Worm (Caenorhabditis elegans) whole organism, L4 larva: ENCODE measurements around the gene C31H1.5.
A peak's percentile ranks its signal among the peaks of the same experiment; 100 is the strongest.

ENCODE experiments used
- R02D3.7 ChIP-seq: fragments of 150-350 bp; sonication (generic microtip); optimal IDR thresholded peaks from 3 replicates; lab custom pipeline; 2014; ENCODE audit warnings: missing biosample characterization, missing genetic modification characterization
- Y48G9A.11 ChIP-seq: fragments of 200-800 bp; sonication (Bioruptor generic); IDR thresholded peaks from 2 replicates; pipeline ENCODE4 v1.3.6; 2022; ENCODE audit warnings: missing genetic modification reagents, missing genetic modification characterization, missing compliant biosample characterization
- ZK337.2 ChIP-seq: fragments of 200-800 bp; sonication (Bioruptor generic); IDR thresholded peaks from 2 replicates; pipeline ENCODE4 v1.3.6; 2022; ENCODE audit warnings: missing genetic modification reagents, missing genetic modification characterization, missing compliant biosample characterization
- ZK546.5 ChIP-seq, 2 experiments: sonication (generic microtip); optimal IDR thresholded peaks; 2 replicates each; lab custom pipeline; 2017; ENCODE audit warnings: missing biosample characterization in 2 of 2, missing genetic modification characterization in 2 of 2
- aha-1 ChIP-seq: fragments of 150-350 bp; peaks from one replicate; lab custom pipeline; 2014; ENCODE audit warnings: missing biosample characterization, missing genetic modification characterization
- ceh-44 ChIP-seq: fragments of 200-800 bp; sonication (Bioruptor generic); IDR thresholded peaks from 2 replicates; pipeline ENCODE4 v1.3.6; 2022; ENCODE audit warnings: missing genetic modification reagents, missing genetic modification characterization, missing compliant biosample characterization
- ceh-82 ChIP-seq: sonication (generic microtip); optimal IDR thresholded peaks from 2 replicates; lab custom pipeline; 2017; ENCODE audit warnings: missing biosample characterization, missing genetic modification characterization
- daf-16 ChIP-seq, 3 experiments: sonication (generic microtip); optimal IDR thresholded peaks; 2 replicates each; lab custom pipeline; 2016 to 2017; ENCODE audit warnings: missing genetic modification characterization in 3 of 3, missing genetic modification reagents in 3 of 3, mild to moderate bottlenecking in 2 of 3, missing compliant biosample characterization in 2 of 3, missing biosample characterization in 1 of 3, moderate library complexity in 1 of 3
- dmd-6 ChIP-seq: fragments of 200-800 bp; sonication (Bioruptor generic); IDR thresholded peaks from 2 replicates; pipeline ENCODE4 v1.3.6; 2022; ENCODE audit warnings: missing genetic modification reagents, missing genetic modification characterization, missing compliant biosample characterization
- dmd-8 ChIP-seq: fragments of 200-800 bp; sonication (Bioruptor generic); IDR thresholded peaks from 2 replicates; pipeline ENCODE4 v1.3.6; 2022; ENCODE audit warnings: missing genetic modification characterization, missing compliant biosample characterization
- dmd-9 ChIP-seq: fragments of 200-800 bp; sonication (Bioruptor generic); IDR thresholded peaks from 2 replicates; pipeline ENCODE4 v1.3.6; 2022; ENCODE audit warnings: missing genetic modification reagents, missing genetic modification characterization, missing compliant biosample characterization
- dpl-1 ChIP-seq: fragments of 150-350 bp; optimal IDR thresholded peaks from 2 replicates; lab custom pipeline; 2014; ENCODE audit warnings: missing biosample characterization, missing genetic modification reagents, missing genetic modification characterization
- duxl-1 ChIP-seq: sonication (generic microtip); optimal IDR thresholded peaks from 2 replicates; lab custom pipeline; 2016; ENCODE audit warnings: mild to moderate bottlenecking, missing genetic modification characterization, moderate library complexity, missing compliant biosample characterization; ENCODE audit not compliant: poor library complexity
- dve-1 ChIP-seq: sonication (generic microtip); optimal IDR thresholded peaks from 2 replicates; lab custom pipeline; 2017; ENCODE audit warnings: antibody characterized with exemption, mild to moderate bottlenecking, missing genetic modification characterization, missing compliant biosample characterization; ENCODE audit not compliant: insufficient read depth
- egl-27 ChIP-seq: sonication (generic microtip); optimal IDR thresholded peaks from 3 replicates; lab custom pipeline; 2017; ENCODE audit warnings: missing biosample characterization, missing genetic modification reagents, missing genetic modification characterization
- egl-43 ChIP-seq: fragments of 200-800 bp; sonication (Bioruptor generic); IDR thresholded peaks from 2 replicates; pipeline ENCODE4 v1.3.6; 2022; ENCODE audit warnings: missing genetic modification reagents, missing genetic modification characterization, missing compliant biosample characterization
- gei-8 ChIP-seq: fragments of 200-800 bp; sonication (Bioruptor generic); optimal IDR thresholded peaks from 2 replicates; lab custom pipeline; 2018; ENCODE audit warnings: mild to moderate bottlenecking, missing genetic modification characterization, missing compliant biosample characterization
- hif-1 ChIP-seq, 2 experiments: sonication (generic microtip); optimal IDR thresholded peaks; 2 replicates each; lab custom pipeline; 2016 to 2017; ENCODE audit warnings: missing compliant biosample characterization in 2 of 2, missing genetic modification characterization in 2 of 2, missing genetic modification reagents in 2 of 2, missing genotype in 2 of 2, mild to moderate bottlenecking in 1 of 2
- hlh-11 ChIP-seq: fragments of 200-800 bp; sonication (Bioruptor generic); optimal IDR thresholded peaks from 2 replicates; lab custom pipeline; 2018; ENCODE audit warnings: mild to moderate bottlenecking, missing genetic modification characterization, missing compliant biosample characterization
- hlh-30 ChIP-seq: sonication (generic microtip); optimal IDR thresholded peaks from 2 replicates; lab custom pipeline; 2017; ENCODE audit warnings: antibody characterized with exemption, mild to moderate bottlenecking, missing genetic modification characterization, missing compliant biosample characterization; ENCODE audit not compliant: insufficient read depth
- hmg-1.1 ChIP-seq: fragments of 200-800 bp; sonication (Bioruptor generic); IDR thresholded peaks from 2 replicates; pipeline ENCODE4 v1.3.6; 2022; ENCODE audit warnings: missing genetic modification reagents, missing genetic modification characterization, missing compliant biosample characterization
- lin-1 ChIP-seq: fragments of 200-800 bp; sonication (Bioruptor generic); IDR thresholded peaks from 2 replicates; pipeline ENCODE4 v1.3.6; 2022; ENCODE audit warnings: missing genetic modification reagents, missing genetic modification characterization, missing compliant biosample characterization
- lin-39 ChIP-seq: fragments of 150-350 bp; optimal IDR thresholded peaks from 2 replicates; lab custom pipeline; 2014; ENCODE audit warnings: missing biosample characterization, missing genetic modification reagents, missing genetic modification characterization
- lsy-2 ChIP-seq, 2 experiments: fragments of 150-350 bp in 1 of 2; sonication (generic microtip) in 1 of 2; optimal IDR thresholded peaks; 2 replicates each; lab custom pipeline; 2014 to 2017; ENCODE audit warnings: missing biosample characterization in 2 of 2, missing genetic modification characterization in 2 of 2
- madf-5 ChIP-seq, 2 experiments: fragments of 200-800 bp; sonication (Bioruptor generic); IDR thresholded peaks; 2 replicates each; pipeline ENCODE4 v1.3.6; 2022; ENCODE audit warnings: missing compliant biosample characterization in 2 of 2, missing genetic modification characterization in 2 of 2
- mep-1 ChIP-seq: fragments of 150-350 bp; sonication (generic microtip); optimal IDR thresholded peaks from 3 replicates; lab custom pipeline; 2014; ENCODE audit warnings: missing biosample characterization, missing genetic modification characterization
- mxl-3 ChIP-seq: fragments of 200-800 bp; sonication (Bioruptor generic); optimal IDR thresholded peaks from 2 replicates; lab custom pipeline; 2018; ENCODE audit warnings: mild to moderate bottlenecking, missing genetic modification characterization, missing compliant biosample characterization
- nhr-10 ChIP-seq: fragments of 150-350 bp; optimal IDR thresholded peaks from 2 replicates; lab custom pipeline; 2014; ENCODE audit warnings: missing biosample characterization, missing genetic modification characterization
- nhr-102 ChIP-seq: sonication (generic microtip); optimal IDR thresholded peaks from 2 replicates; lab custom pipeline; 2016; ENCODE audit warnings: mild to moderate bottlenecking, missing genetic modification characterization, moderate library complexity, missing compliant biosample characterization
- nhr-111 ChIP-seq: fragments of 200-800 bp; sonication (Bioruptor generic); optimal IDR thresholded peaks from 2 replicates; lab custom pipeline; 2018; ENCODE audit warnings: mild to moderate bottlenecking, missing genetic modification characterization, missing compliant biosample characterization
- nhr-237 ChIP-seq: sonication (generic microtip); optimal IDR thresholded peaks from 2 replicates; lab custom pipeline; 2017; ENCODE audit warnings: missing biosample characterization, missing genetic modification characterization
- nhr-28 ChIP-seq: fragments of 150-350 bp; optimal IDR thresholded peaks from 2 replicates; lab custom pipeline; 2014; ENCODE audit warnings: missing biosample characterization, missing genetic modification characterization
- nhr-48 ChIP-seq: sonication (generic microtip); optimal IDR thresholded peaks from 2 replicates; lab custom pipeline; 2016; ENCODE audit warnings: mild to moderate bottlenecking, missing genetic modification characterization, missing compliant biosample characterization
- pha-4 ChIP-seq, 2 experiments: fragments of 150-350 bp in 1 of 2; fragments of 200-800 bp in 1 of 2; sonication (Bioruptor generic) in 1 of 2; IDR thresholded peaks in 1 of 2; optimal IDR thresholded peaks in 1 of 2; 2 replicates each; pipeline versions ENCODE4 v1.3.6 to Lab custom; 2014 to 2022; ENCODE audit warnings: missing genetic modification characterization in 2 of 2, missing genetic modification reagents in 2 of 2, missing biosample characterization in 1 of 2, missing compliant biosample characterization in 1 of 2
- php-3 ChIP-seq: fragments of 200-800 bp; sonication (Bioruptor generic); IDR thresholded peaks from 2 replicates; pipeline ENCODE4 v1.3.6; 2022; ENCODE audit warnings: missing genetic modification reagents, missing genetic modification characterization, missing compliant biosample characterization
- pqm-1 ChIP-seq: sonication (generic microtip); optimal IDR thresholded peaks from 2 replicates; lab custom pipeline; 2017; ENCODE audit warnings: missing biosample characterization, missing genetic modification characterization
- rbr-2 ChIP-seq: sonication (generic microtip); optimal IDR thresholded peaks from 2 replicates; lab custom pipeline; 2016; ENCODE audit warnings: missing genotype, missing genetic modification characterization, missing compliant biosample characterization
- saeg-2 ChIP-seq: fragments of 200-800 bp; sonication (Bioruptor generic); IDR thresholded peaks from 2 replicates; pipeline ENCODE4 v1.3.6; 2022; ENCODE audit warnings: missing genetic modification reagents, missing genetic modification characterization, missing compliant biosample characterization
- spr-1 ChIP-seq: sonication (generic microtip); optimal IDR thresholded peaks from 2 replicates; lab custom pipeline; 2016; ENCODE audit warnings: mild to moderate bottlenecking, missing genetic modification characterization, missing compliant biosample characterization
- spr-3 ChIP-seq: fragments of 200-800 bp; sonication (Bioruptor generic); optimal IDR thresholded peaks from 2 replicates; lab custom pipeline; 2018; ENCODE audit warnings: mild to moderate bottlenecking, missing genetic modification characterization, missing compliant biosample characterization
- tra-1 ChIP-seq: fragments of 200-800 bp; sonication (Bioruptor generic); IDR thresholded peaks from 2 replicates; pipeline ENCODE4 v1.3.6; 2022; ENCODE audit warnings: missing genetic modification reagents, missing genetic modification characterization, missing compliant biosample characterization
- unc-62 ChIP-seq, 3 experiments: fragments of 150-350 bp in 1 of 3; sonication (generic microtip); optimal IDR thresholded peaks in 2 of 3; peaks in 1 of 3; 1 replicate in 1 of 3; 2 replicates in 2 of 3; lab custom pipeline; 2014 to 2017; ENCODE audit warnings: missing biosample characterization in 3 of 3, missing genetic modification characterization in 3 of 3, missing genetic modification reagents in 3 of 3, missing genotype in 1 of 3
- zag-1 ChIP-seq: fragments of 150-350 bp; optimal IDR thresholded peaks from 2 replicates; lab custom pipeline; 2014; ENCODE audit warnings: missing biosample characterization, missing genetic modification characterization
- zfp-2 ChIP-seq: sonication (generic microtip); optimal IDR thresholded peaks from 2 replicates; lab custom pipeline; 2016; ENCODE audit warnings: mild to moderate bottlenecking, missing genetic modification characterization, missing compliant biosample characterization
- zfp-3 ChIP-seq: fragments of 200-800 bp; sonication (Bioruptor generic); conservative IDR thresholded peaks from 2 replicates; pipeline ENCODE4 v1.3.6; 2022; ENCODE audit warnings: missing genetic modification reagents, missing genetic modification characterization, missing compliant biosample characterization

Gene C31H1.5

ce11 chrIV:5780234-5780788, 16.3 kb downstream of the C31H1.5 start (continued):
- TF ChIP-seq gei-8 (GFP tag; lab: Kevin White, UChicago) (no peak), R02D3.7 (tag; lab: Kevin White, UChicago) (no peak), dmd-9 (no peak), zag-1 (tag; lab: Kevin White, UChicago) (no peak), tra-1 (GFP tag; lab: Robert Waterston, UW) (no peak), madf-5 (GFP tag; IDR thresholded peaks at IDR 0.05; lab: Robert Waterston, UW) (no peak), lin-1 (GFP tag; lab: Robert Waterston, UW) (no peak), nhr-102 (no peak), lin-39 (no peak), zfp-3 (GFP tag; lab: Robert Waterston, UW) (no peak), ZK337.2 (GFP tag; lab: Robert Waterston, UW) (no peak), saeg-2 (GFP tag; lab: Robert Waterston, UW) (no peak), unc-62 (GFP tag; optimal IDR thresholded peaks at IDR 0.05 in 1 of 2; lab: Kevin White, UChicago) (no peak), unc-62 (tag; optimal IDR thresholded peaks at IDR 0.05; lab: Kevin White, UChicago) (no peak), duxl-1 (no peak), nhr-28 (tag; lab: Kevin White, UChicago) (peak; percentile 31), egl-27 (tag; lab: Kevin White, UChicago) (no peak)

- TF ChIP-seq mep-1: no peak
- no peak for TF ChIP-seq daf-16 (GFP tag; optimal IDR thresholded peaks at IDR 0.05; lab: Kevin White, UChicago)
- no peak for TF ChIP-seq daf-16 (tag; optimal IDR thresholded peaks at IDR 0.05; lab: Kevin White, UChicago)
- TF ChIP-seq ZK546.5 (tag; optimal IDR thresholded peaks at IDR 0.05; lab: Kevin White, UChicago): no peak
- no peak for TF ChIP-seq nhr-111 (GFP tag; lab: Kevin White, UChicago)
- peak in 1 of 2 experiments; percentile 57 for TF ChIP-seq lsy-2 (tag; optimal IDR thresholded peaks at IDR 0.05; lab: Kevin White, UChicago)
- no peak for TF ChIP-seq dpl-1 (GFP tag; lab: Kevin White, UChicago)
- TF ChIP-seq ceh-82 (tag; lab: Kevin White, UChicago): no peak
Measured at ce11 chrIV:5779537-5779936, 17.1 kb downstream of the C31H1.5 start.

- TF ChIP-seq mep-1 (peak; percentile 11), egl-43 (GFP tag; lab: Robert Waterston, UW) (no peak), hlh-11 (tag; lab: Kevin White, UChicago) (peak; percentile 89), hif-1 (tag; optimal IDR thresholded peaks at IDR 0.05; lab: Kevin White, UChicago) (peak in 1 of 2 experiments; percentile 67), dmd-6 (peak; percentile 47), nhr-102 (peak; percentile 75), ceh-44 (GFP tag; lab: Robert Waterston, UW) (no peak), nhr-28 (tag; lab: Kevin White, UChicago) (peak; percentile 88), nhr-237 (no peak), hmg-1.1 (no peak), mxl-3 (GFP tag; lab: Kevin White, UChicago) (peak; percentile 38), php-3 (GFP tag; lab: Robert Waterston, UW) (no peak), pqm-1 (tag; lab: Kevin White, UChicago) (peak; percentile 40), dmd-8 (GFP tag; lab: Robert Waterston, UW) (no peak), Y48G9A.11 (GFP tag; lab: Robert Waterston, UW) (no peak), hlh-30 (tag; lab: Kevin White, UChicago) (peak; percentile 84), aha-1 (peak; percentile 82), daf-16 (GFP tag; optimal IDR thresholded peaks at IDR 0.05; lab: Kevin White, UChicago) (no peak), daf-16 (tag; optimal IDR thresholded peaks at IDR 0.05; lab: Kevin White, UChicago) (peak; percentile 47), zfp-2 (tag; lab: Kevin White, UChicago) (no peak), dve-1 (tag; lab: Kevin White, UChicago) (peak; percentile 93), nhr-48 (peak; percentile 81), egl-27 (tag; lab: Kevin White, UChicago) (no peak), pha-4 (GFP tag; IDR thresholded peaks at IDR 0.05; lab: Robert Waterston, UW) (no peak), pha-4 (tag; optimal IDR thresholded peaks at IDR 0.05; lab: Kevin White, UChicago) (no peak), nhr-10 (peak; percentile 69), spr-1 (tag; lab: Kevin White, UChicago) (no peak), rbr-2 (tag; lab: Kevin White, UChicago) (peak; percentile 4), spr-3 (GFP tag; lab: Kevin White, UChicago) (no peak)
Measured at ce11 chrIV:5778342-5778741, 18.3 kb downstream of the C31H1.5 start.
